Worm (Caenorhabditis elegans) whole organism, L2 larva: Measurements from ENCODE around the gene F26F4.12.
A peak's percentile ranks its signal among the peaks of the same experiment; 100 is the strongest.

ENCODE experiments used
- C34F6.9 ChIP-seq: fragments of 150-350 bp; optimal IDR thresholded peaks from 2 replicates; lab custom pipeline; 2014; ENCODE audit warnings: missing biosample characterization, missing genetic modification characterization
- F13H6.1 ChIP-seq: sonication (generic microtip); optimal IDR thresholded peaks from 2 replicates; lab custom pipeline; 2016; ENCODE audit warnings: missing genetic modification characterization, missing compliant biosample characterization
- R02D3.7 ChIP-seq: fragments of 150-350 bp; optimal IDR thresholded peaks from 2 replicates; lab custom pipeline; 2014; ENCODE audit warnings: missing biosample characterization, missing genetic modification characterization
- Y55F3AM.14 ChIP-seq: fragments of 200-800 bp; sonication (Bioruptor generic); optimal IDR thresholded peaks from 2 replicates; lab custom pipeline; 2018; ENCODE audit warnings: mild to moderate bottlenecking, missing genetic modification characterization, missing compliant biosample characterization
- alr-1 ChIP-seq: fragments of 150-350 bp; optimal IDR thresholded peaks from 2 replicates; lab custom pipeline; 2014; ENCODE audit warnings: missing biosample characterization, missing genetic modification characterization
- ama-1 ChIP-seq: fragments of 150-350 bp; optimal IDR thresholded peaks from 2 replicates; lab custom pipeline; 2018; ENCODE audit warnings: inconsistent platforms
- blmp-1 ChIP-seq: sonication (generic microtip); optimal IDR thresholded peaks from 2 replicates; lab custom pipeline; 2017; ENCODE audit warnings: missing genetic modification characterization, mild to moderate bottlenecking, missing compliant biosample characterization, antibody characterized with exemption, moderate library complexity; ENCODE audit not compliant: insufficient read depth
- ceh-16 ChIP-seq: fragments of 150-350 bp; optimal IDR thresholded peaks from 2 replicates; lab custom pipeline; 2014; ENCODE audit warnings: missing biosample characterization, missing genetic modification characterization
- ceh-82 ChIP-seq: fragments of 150-350 bp; optimal IDR thresholded peaks from 2 replicates; lab custom pipeline; 2014; ENCODE audit warnings: missing biosample characterization, missing genetic modification characterization
- crh-2 ChIP-seq: sonication (generic microtip); optimal IDR thresholded peaks from 2 replicates; lab custom pipeline; 2017; ENCODE audit warnings: missing biosample characterization, missing genetic modification characterization
- egl-27 ChIP-seq: sonication (generic microtip); optimal IDR thresholded peaks from 3 replicates; lab custom pipeline; 2017; ENCODE audit warnings: missing biosample characterization, missing genetic modification reagents, missing genetic modification characterization
- elt-3 ChIP-seq: sonication (generic microtip); optimal IDR thresholded peaks from 2 replicates; lab custom pipeline; 2017; ENCODE audit warnings: missing biosample characterization, missing genetic modification characterization
- fos-1 ChIP-seq: fragments of 150-350 bp; optimal IDR thresholded peaks from 2 replicates; lab custom pipeline; 2014; ENCODE audit warnings: missing biosample characterization, missing genetic modification characterization
- lin-11 ChIP-seq: fragments of 150-350 bp; sonication (generic microtip); optimal IDR thresholded peaks from 2 replicates; lab custom pipeline; 2014; ENCODE audit warnings: missing biosample characterization, missing genetic modification characterization, inconsistent platforms, mixed read lengths
- lin-13 ChIP-seq: fragments of 150-350 bp; optimal IDR thresholded peaks from 2 replicates; lab custom pipeline; 2014; ENCODE audit warnings: missing biosample characterization, missing genetic modification reagents, missing genetic modification characterization
- lin-39 ChIP-seq: fragments of 150-350 bp; optimal IDR thresholded peaks from 2 replicates; lab custom pipeline; 2014; ENCODE audit warnings: missing biosample characterization, missing genetic modification reagents, missing genetic modification characterization
- lsy-2 ChIP-seq, 2 experiments: fragments of 150-350 bp in 1 of 2; sonication (generic microtip) in 1 of 2; optimal IDR thresholded peaks; 2 replicates each; lab custom pipeline; 2014 to 2017; ENCODE audit warnings: missing biosample characterization in 2 of 2, missing genetic modification characterization in 2 of 2
- mab-5 ChIP-seq: fragments of 150-350 bp; optimal IDR thresholded peaks from 2 replicates; lab custom pipeline; 2014; ENCODE audit warnings: missing biosample characterization, missing genetic modification characterization
- mbf-1 ChIP-seq: sonication (generic microtip); optimal IDR thresholded peaks from 2 replicates; lab custom pipeline; 2017; ENCODE audit warnings: missing biosample characterization, missing genetic modification characterization
- mdl-1 ChIP-seq, 2 experiments: fragments of 150-350 bp in 1 of 2; sonication (generic microtip) in 1 of 2; optimal IDR thresholded peaks; 2 replicates each; lab custom pipeline; 2017; ENCODE audit warnings: missing biosample characterization in 2 of 2, missing genetic modification characterization in 2 of 2
- nhr-10 ChIP-seq: sonication (generic microtip); optimal IDR thresholded peaks from 2 replicates; lab custom pipeline; 2017; ENCODE audit warnings: missing biosample characterization, missing genetic modification characterization
- nhr-11 ChIP-seq: fragments of 150-350 bp; optimal IDR thresholded peaks from 2 replicates; lab custom pipeline; 2014; ENCODE audit warnings: missing biosample characterization, missing genetic modification characterization
- nhr-12 ChIP-seq: fragments of 150-350 bp; optimal IDR thresholded peaks from 2 replicates; lab custom pipeline; 2014; ENCODE audit warnings: missing biosample characterization, missing genetic modification characterization
- nhr-129 ChIP-seq: fragments of 150-350 bp; optimal IDR thresholded peaks from 2 replicates; lab custom pipeline; 2014; ENCODE audit warnings: missing biosample characterization, missing genetic modification characterization
- nhr-21 ChIP-seq: fragments of 150-350 bp; optimal IDR thresholded peaks from 2 replicates; lab custom pipeline; 2014; ENCODE audit warnings: missing biosample characterization, missing genetic modification characterization
- nhr-23 ChIP-seq: fragments of 150-350 bp; optimal IDR thresholded peaks from 2 replicates; lab custom pipeline; 2014; ENCODE audit warnings: missing biosample characterization, missing genetic modification reagents, missing genetic modification characterization
- nhr-237 ChIP-seq: fragments of 150-350 bp; optimal IDR thresholded peaks from 2 replicates; lab custom pipeline; 2014; ENCODE audit warnings: missing biosample characterization, missing genetic modification characterization
- peb-1 ChIP-seq: fragments of 150-350 bp; optimal IDR thresholded peaks from 2 replicates; lab custom pipeline; 2014; ENCODE audit warnings: missing biosample characterization, missing genetic modification characterization
- sem-4 ChIP-seq: fragments of 150-350 bp; optimal IDR thresholded peaks from 2 replicates; lab custom pipeline; 2014; ENCODE audit warnings: missing biosample characterization, missing genetic modification reagents, missing genetic modification characterization
- skn-1 ChIP-seq: sonication (generic microtip); optimal IDR thresholded peaks from 2 replicates; lab custom pipeline; 2017; ENCODE audit warnings: missing biosample characterization, missing genetic modification characterization
- sma-9 ChIP-seq, 2 experiments: fragments of 150-350 bp in 1 of 2; sonication (generic microtip) in 1 of 2; optimal IDR thresholded peaks; 2 replicates each; lab custom pipeline; 2014 to 2016; ENCODE audit warnings: missing genetic modification characterization in 2 of 2, mild to moderate bottlenecking in 1 of 2, missing biosample characterization in 1 of 2, missing compliant biosample characterization in 1 of 2, missing genetic modification reagents in 1 of 2, moderate library complexity in 1 of 2
- unc-39 ChIP-seq: fragments of 150-350 bp; optimal IDR thresholded peaks from 2 replicates; lab custom pipeline; 2014; ENCODE audit warnings: missing biosample characterization, missing genetic modification characterization
- unc-55 ChIP-seq: fragments of 150-350 bp; sonication (generic microtip); optimal IDR thresholded peaks from 3 replicates; lab custom pipeline; 2014; ENCODE audit warnings: missing biosample characterization, missing genetic modification reagents, missing genetic modification characterization
- unc-62 ChIP-seq: fragments of 150-350 bp; optimal IDR thresholded peaks from 2 replicates; lab custom pipeline; 2014; ENCODE audit warnings: missing biosample characterization, missing genetic modification reagents, missing genetic modification characterization
- zag-1 ChIP-seq: fragments of 150-350 bp; optimal IDR thresholded peaks from 2 replicates; lab custom pipeline; 2014; ENCODE audit warnings: missing biosample characterization, missing genetic modification characterization
- ztf-1 ChIP-seq: fragments of 200-800 bp; sonication (Bioruptor generic); conservative IDR thresholded peaks from 2 replicates; pipeline ENCODE4 v1.3.6; 2022; ENCODE audit warnings: missing genetic modification characterization, missing compliant biosample characterization
- ztf-11 ChIP-seq: sonication (generic microtip); optimal IDR thresholded peaks from 2 replicates; lab custom pipeline; 2017; ENCODE audit warnings: missing biosample characterization, missing genetic modification characterization

F26F4.12 gene

ce11 chrIII:4951210-4951609 lies 41.4 kb upstream of the F26F4.12 start:
- TF ChIP-seq lsy-2 (tag; optimal IDR thresholded peaks at IDR 0.05; lab: Kevin White, UChicago) (peak in 1 of 2 experiments; percentile 25), C34F6.9 (peak; percentile 20), nhr-21 (tag; lab: Kevin White, UChicago) (no peak)

ce11 chrIII:4950345-4950744 lies 40.5 kb upstream of the F26F4.12 start:
- peak; percentile 13 to 37 for TF ChIP-seq mdl-1 (tag; optimal IDR thresholded peaks at IDR 0.05; lab: Kevin White, UChicago)
- TF ChIP-seq Y55F3AM.14 (GFP tag; lab: Kevin White, UChicago): no peak
- TF ChIP-seq nhr-129 (tag; lab: Kevin White, UChicago): peak; percentile 30
- TF ChIP-seq lin-13: no peak
- TF ChIP-seq nhr-10 (tag; lab: Kevin White, UChicago): no peak
- TF ChIP-seq nhr-23: no peak
- peak; percentile 57 for TF ChIP-seq F13H6.1 (tag; lab: Kevin White, UChicago)
- TF ChIP-seq mab-5: no peak
- no peak for TF ChIP-seq nhr-21 (tag; lab: Kevin White, UChicago)
- no peak for TF ChIP-seq ama-1 (lab: Kevin White, UChicago)
- TF ChIP-seq lin-11 (tag; lab: Kevin White, UChicago): peak; percentile 33
- no peak for TF ChIP-seq mbf-1 (tag; lab: Kevin White, UChicago)
- TF ChIP-seq nhr-237 (tag; lab: Kevin White, UChicago): no peak
- peak; percentile 6 for TF ChIP-seq sem-4
- no peak for TF ChIP-seq alr-1 (tag; lab: Kevin White, UChicago)
- no peak for TF ChIP-seq peb-1
- TF ChIP-seq skn-1 (tag; lab: Kevin White, UChicago): no peak
- peak; percentile 69 for TF ChIP-seq C34F6.9
- no peak for TF ChIP-seq unc-39 (tag; lab: Kevin White, UChicago)
- no peak for TF ChIP-seq egl-27 (tag; lab: Kevin White, UChicago)
- TF ChIP-seq lin-39: no peak
- TF ChIP-seq lsy-2 (tag; optimal IDR thresholded peaks at IDR 0.05; lab: Kevin White, UChicago): peak in 1 of 2 experiments; percentile 51
- TF ChIP-seq nhr-12 (tag; lab: Kevin White, UChicago): no peak
- no peak for TF ChIP-seq nhr-11 (tag; lab: Kevin White, UChicago)
- no peak for TF ChIP-seq ceh-16 (tag; lab: Kevin White, UChicago)
- peak; percentile 68 for TF ChIP-seq zag-1
- no peak for TF ChIP-seq R02D3.7 (tag; lab: Kevin White, UChicago)
- no peak for TF ChIP-seq ztf-11 (tag; lab: Kevin White, UChicago)
- peak; percentile 22 for TF ChIP-seq crh-2 (tag; lab: Kevin White, UChicago)
- peak; percentile 65 for TF ChIP-seq unc-55 (GFP tag; lab: Kevin White, UChicago)
- no peak for TF ChIP-seq unc-62 (GFP tag; lab: Kevin White, UChicago)
- TF ChIP-seq ceh-82 (tag; lab: Kevin White, UChicago): no peak
- TF ChIP-seq ztf-1 (GFP tag; lab: Robert Waterston, UW): no peak
- TF ChIP-seq fos-1 (tag; lab: Kevin White, UChicago): no peak
- TF ChIP-seq blmp-1 (tag; lab: Kevin White, UChicago): no peak
- TF ChIP-seq sma-9 (GFP tag; optimal IDR thresholded peaks at IDR 0.05; lab: Kevin White, UChicago): peak; percentile 25
- TF ChIP-seq sma-9 (tag; optimal IDR thresholded peaks at IDR 0.05; lab: Kevin White, UChicago): no peak

- no peak for TF ChIP-seq ceh-16 (tag; lab: Kevin White, UChicago)
- no peak for TF ChIP-seq unc-55 (GFP tag; lab: Kevin White, UChicago)
- no peak for TF ChIP-seq unc-39 (tag; lab: Kevin White, UChicago)
- TF ChIP-seq R02D3.7 (tag; lab: Kevin White, UChicago): no peak
- no peak for TF ChIP-seq lsy-2 (tag; optimal IDR thresholded peaks at IDR 0.05; lab: Kevin White, UChicago)
- no peak for TF ChIP-seq ztf-11 (tag; lab: Kevin White, UChicago)
These were observed 38.8 kb upstream of the F26F4.12 start for ce11 chrIII:4948631-4949030.

ce11 chrIII:4947352-4947751 lies 37.5 kb upstream of the F26F4.12 start:
- TF ChIP-seq lsy-2 (tag; optimal IDR thresholded peaks at IDR 0.05; lab: Kevin White, UChicago) (no peak), F13H6.1 (tag; lab: Kevin White, UChicago) (peak; percentile 29), zag-1 (no peak), C34F6.9 (no peak), elt-3 (no peak), crh-2 (tag; lab: Kevin White, UChicago) (no peak), lin-39 (peak; percentile 35), unc-55 (GFP tag; lab: Kevin White, UChicago) (peak; percentile 6), sma-9 (GFP tag; optimal IDR thresholded peaks at IDR 0.05; lab: Kevin White, UChicago) (no peak), sma-9 (tag; optimal IDR thresholded peaks at IDR 0.05; lab: Kevin White, UChicago) (no peak), lin-11 (tag; lab: Kevin White, UChicago) (peak; percentile 27)
